Worm (Caenorhabditis elegans) whole organism, L4/young adult: Measurements from ENCODE around the gene ufl-1.

Experiments used
- W03F9.2 ChIP-seq: fragments of 150-350 bp; optimal IDR thresholded peaks from 2 replicates; lab custom pipeline; 2014; ENCODE audit warnings: missing biosample characterization, missing genetic modification characterization
- dao-5 ChIP-seq: sonication (generic microtip); optimal IDR thresholded peaks from 2 replicates; lab custom pipeline; 2016; ENCODE audit warnings: missing genotype, missing genetic modification characterization, moderate library complexity, missing compliant biosample characterization
- him-1 ChIP-seq: sonication (generic microtip); optimal IDR thresholded peaks from 2 replicates; lab custom pipeline; 2016; ENCODE audit warnings: missing genotype, missing genetic modification reagents, missing genetic modification characterization, missing compliant biosample characterization

The ufl-1 gene

ce11 chrIV:7049672-7050206 is 13.1 kb upstream of the ufl-1 start, which contains the start of gene nhr-105:
TSS of gene nhr-105 (plus strand) at chrIV:7050156.
- TF ChIP-seq dao-5 (tag; lab: Kevin White, UChicago) (no peak), W03F9.2 (tag; lab: Kevin White, UChicago) (no peak), him-1 (tag; lab: Kevin White, UChicago) (no peak)

ce11 chrIV:7048637-7049245 is 12.1 kb upstream of the ufl-1 start:
- TF ChIP-seq him-1 (tag; lab: Kevin White, UChicago) (no peak), dao-5 (tag; lab: Kevin White, UChicago) (no peak), W03F9.2 (tag; lab: Kevin White, UChicago) (no peak)

ce11 chrIV:7047762-7048178 is 11.1 kb upstream of the ufl-1 start:
- TF ChIP-seq dao-5 (tag; lab: Kevin White, UChicago) (no peak), him-1 (tag; lab: Kevin White, UChicago) (no peak), W03F9.2 (tag; lab: Kevin White, UChicago) (no peak)

ce11 chrIV:7046641-7047361 is 10.1 kb upstream of the ufl-1 start:
- TF ChIP-seq dao-5 (tag; lab: Kevin White, UChicago) = no peak
- no peak for TF ChIP-seq W03F9.2 (tag; lab: Kevin White, UChicago)
- TF ChIP-seq him-1 (tag; lab: Kevin White, UChicago) = no peak

- TF ChIP-seq him-1 (tag; lab: Kevin White, UChicago) = no peak
- no peak for TF ChIP-seq W03F9.2 (tag; lab: Kevin White, UChicago)
- no peak for TF ChIP-seq dao-5 (tag; lab: Kevin White, UChicago)
Observed at ce11 chrIV:7045362-7045936, 8.8 kb upstream of the ufl-1 start.

- TF ChIP-seq him-1 (tag; lab: Kevin White, UChicago) (no peak), W03F9.2 (tag; lab: Kevin White, UChicago) (peak; percentile 82)
Observed at ce11 chrIV:7044552-7045139, 8.0 kb upstream of the ufl-1 start, which contains the start of gene tin-9.1. TSS of gene tin-9.1 (minus strand) at chrIV:7044602.

- TF ChIP-seq W03F9.2 (tag; lab: Kevin White, UChicago) (no peak), dao-5 (tag; lab: Kevin White, UChicago) (no peak), him-1 (tag; lab: Kevin White, UChicago) (no peak)
Observed at ce11 chrIV:7043430-7043829, 6.8 kb upstream of the ufl-1 start.

- peak; percentile 90 for TF ChIP-seq W03F9.2 (tag; lab: Kevin White, UChicago)
- TF ChIP-seq dao-5 (tag; lab: Kevin White, UChicago) = no peak
- peak; percentile 20 for TF ChIP-seq him-1 (tag; lab: Kevin White, UChicago)
Observed at ce11 chrIV:7039476-7040261, 3.0 kb upstream of the ufl-1 start, which contains the start of the genes cogc-2 and klp-18. TSS of gene cogc-2 (minus strand) at chrIV:7039580. TSS of gene klp-18 (plus strand) at chrIV:7040211.

- no peak for TF ChIP-seq W03F9.2 (tag; lab: Kevin White, UChicago)
- no peak for TF ChIP-seq him-1 (tag; lab: Kevin White, UChicago)
- TF ChIP-seq dao-5 (tag; lab: Kevin White, UChicago) = no peak
Observed at ce11 chrIV:7035823-7036222, 836 bp downstream of the ufl-1 start, which contains the start of gene C06G3.3. TSS of gene C06G3.3 (plus strand) at chrIV:7036123.

ce11 chrIV:7032459-7032858 is 4.2 kb downstream of the ufl-1 start, which contains the start of gene C06G3.8:
TSS of gene C06G3.8 (minus strand) at chrIV:7032559.
- TF ChIP-seq dao-5 (tag; lab: Kevin White, UChicago) (no peak), him-1 (tag; lab: Kevin White, UChicago) (no peak)

- TF ChIP-seq dao-5 (tag; lab: Kevin White, UChicago) (no peak), W03F9.2 (tag; lab: Kevin White, UChicago) (no peak), him-1 (tag; lab: Kevin White, UChicago) (no peak)
Observed at ce11 chrIV:7031019-7031418, 5.6 kb downstream of the ufl-1 start.

ce11 chrIV:7025835-7026234 is 10.8 kb downstream of the ufl-1 start:
- TF ChIP-seq him-1 (tag; lab: Kevin White, UChicago) (no peak), W03F9.2 (tag; lab: Kevin White, UChicago) (no peak), dao-5 (tag; lab: Kevin White, UChicago) (no peak)
